Worm (Caenorhabditis elegans): ENCODE results near the gene D2023.3.

ce11 chrV:11836073-11836472 is 24.3 kb upstream of the D2023.3 start, which contains the start of gene R13H4.2:
- no peak for TF ChIP-seq fos-1 (tag; optimal IDR thresholded peaks at IDR 0.05)
- TF ChIP-seq aly-2 (tag; optimal IDR thresholded peaks at IDR 0.05), result no peak
- no peak for TF ChIP-seq nhr-237 (tag; optimal IDR thresholded peaks at IDR 0.05)
- no peak for TF ChIP-seq hlh-30 (tag; optimal IDR thresholded peaks at IDR 0.05; ENCODE audit: insufficient read depth)
- TF ChIP-seq nhr-48 (tag; optimal IDR thresholded peaks at IDR 0.05), result no peak

All from whole organism, L4 larva.